Fruit fly (Drosophila melanogaster) whole organism, adult: ENCODE results near the gene PIG-P.

Experiments
- CG11617 ChIP-seq: fragments of 200-800 bp; sonication (Bioruptor generic); optimal IDR thresholded peaks from 2 replicates; lab custom pipeline; 2017; ENCODE audit warnings: mild to moderate bottlenecking, missing biosample characterization, missing genetic modification reagents, missing genetic modification characterization
- CG12768 ChIP-seq: fragments of 200-800 bp; sonication (Bioruptor generic); optimal IDR thresholded peaks from 2 replicates; lab custom pipeline; 2017; ENCODE audit warnings: missing biosample characterization, missing genetic modification characterization, mild to moderate bottlenecking, moderate library complexity, missing genetic modification reagents
- CG14711 ChIP-seq: fragments of 200-800 bp; sonication (Bioruptor generic); optimal IDR thresholded peaks from 2 replicates; lab custom pipeline; 2018; ENCODE audit warnings: missing biosample characterization, mild to moderate bottlenecking, missing genetic modification characterization, moderate library complexity
- CG1620 ChIP-seq: fragments of 200-800 bp; sonication (Bioruptor generic); optimal IDR thresholded peaks from 2 replicates; lab custom pipeline; 2016; ENCODE audit warnings: missing biosample characterization, missing genetic modification characterization
- CG33017 ChIP-seq: fragments of 200-800 bp; sonication (Bioruptor generic); optimal IDR thresholded peaks from 2 replicates; lab custom pipeline; 2018; ENCODE audit warnings: missing biosample characterization, mild to moderate bottlenecking, missing genetic modification characterization, moderate library complexity
- CG5204 ChIP-seq: fragments of 200-800 bp; sonication (Bioruptor generic); optimal IDR thresholded peaks from 2 replicates; lab custom pipeline; 2016; ENCODE audit warnings: missing biosample characterization, missing genetic modification characterization
- CG7045 ChIP-seq: fragments of 200-800 bp; sonication (Bioruptor generic); optimal IDR thresholded peaks from 2 replicates; lab custom pipeline; 2017; ENCODE audit warnings: missing biosample characterization, mild to moderate bottlenecking, missing genetic modification characterization
- CG7101 ChIP-seq: fragments of 200-800 bp; sonication (Bioruptor generic); optimal IDR thresholded peaks from 2 replicates; lab custom pipeline; 2018; ENCODE audit warnings: missing biosample characterization, mild to moderate bottlenecking, missing genetic modification characterization, moderate library complexity
- Clk ChIP-seq: fragments of 200-800 bp; sonication (Bioruptor generic); optimal IDR thresholded peaks from 2 replicates; lab custom pipeline; 2017; ENCODE audit warnings: missing biosample characterization, missing genetic modification characterization
- Crg-1 ChIP-seq: fragments of 200-800 bp; sonication (Bioruptor generic); optimal IDR thresholded peaks from 2 replicates; lab custom pipeline; 2016; ENCODE audit warnings: missing biosample characterization, missing genetic modification characterization
- Hr96 ChIP-seq: fragments of 200-800 bp; sonication (Bioruptor generic); optimal IDR thresholded peaks from 2 replicates; lab custom pipeline; 2016; ENCODE audit warnings: missing biosample characterization, missing genetic modification characterization
- Mnt ChIP-seq: fragments of 200-800 bp; sonication (Bioruptor generic); optimal IDR thresholded peaks from 2 replicates; lab custom pipeline; 2016; ENCODE audit warnings: missing biosample characterization, mild to moderate bottlenecking, missing genetic modification characterization
- bab1 ChIP-seq: fragments of 200-800 bp; sonication (Bioruptor generic); optimal IDR thresholded peaks from 3 replicates; lab custom pipeline; 2019; ENCODE audit warnings: missing biosample characterization, mild to moderate bottlenecking, missing genetic modification characterization, moderate library complexity
- cic ChIP-seq: fragments of 200-800 bp; sonication (Bioruptor generic); optimal IDR thresholded peaks from 2 replicates; lab custom pipeline; 2017; ENCODE audit warnings: missing biosample characterization, mild to moderate bottlenecking, missing genetic modification characterization, moderate library complexity
- cnc ChIP-seq, 2 experiments: fragments of >200 bp; optimal IDR thresholded peaks; 2 replicates each; lab custom pipeline; 2017
- kay ChIP-seq: fragments of 200-800 bp; sonication (Bioruptor generic); peaks from one replicate; lab custom pipeline; 2016; ENCODE audit warnings: missing biosample characterization, missing genetic modification characterization, borderline replicate concordance
- ovo ChIP-seq: fragments of 200-800 bp; sonication (Bioruptor generic); optimal IDR thresholded peaks from 2 replicates; lab custom pipeline; 2016; ENCODE audit warnings: missing biosample characterization, missing genetic modification characterization
- pad ChIP-seq: fragments of 200-800 bp; sonication (Bioruptor generic); optimal IDR thresholded peaks from 3 replicates; lab custom pipeline; 2017; ENCODE audit warnings: missing biosample characterization, missing genetic modification characterization, mild to moderate bottlenecking, moderate library complexity, missing genetic modification reagents
- tj ChIP-seq: fragments of 200-800 bp; sonication (Bioruptor generic); optimal IDR thresholded peaks from 3 replicates; lab custom pipeline; 2017; ENCODE audit warnings: missing biosample characterization, mild to moderate bottlenecking, missing genetic modification characterization, moderate library complexity
- toe ChIP-seq: fragments of 200-800 bp; sonication (Bioruptor generic); optimal IDR thresholded peaks from 2 replicates; lab custom pipeline; 2016; ENCODE audit warnings: missing biosample characterization, missing genetic modification characterization

PIG-P gene

dm6 chr3R:26068135-26068534, 10.1 kb upstream of the PIG-P start:
- no peak for TF ChIP-seq CG14711
- no peak for TF ChIP-seq cnc (optimal IDR thresholded peaks at IDR 0.05; lab: Kevin White, UChicago)
- no peak for TF ChIP-seq CG7045
- TF ChIP-seq Hr96, result no peak
- TF ChIP-seq tj (GFP tag; lab: Kevin White, UChicago), result no peak
- TF ChIP-seq CG33017 (tag; lab: Kevin White, UChicago), result no peak
- TF ChIP-seq ovo (GFP tag; lab: Kevin White, UChicago), result no peak
- no peak for TF ChIP-seq Crg-1 (GFP tag; lab: Kevin White, UChicago)
- no peak for TF ChIP-seq Mnt (GFP tag; lab: Kevin White, UChicago)
- TF ChIP-seq CG5204 (GFP tag; lab: Kevin White, UChicago), result no peak
- TF ChIP-seq toe (GFP tag; lab: Kevin White, UChicago), result no peak
- no peak for TF ChIP-seq cic

- TF ChIP-seq Hr96 (no peak), ovo (GFP tag; lab: Kevin White, UChicago) (no peak), CG14711 (no peak), Clk (GFP tag; lab: Kevin White, UChicago) (no peak), cic (no peak), CG7101 (tag; lab: Kevin White, UChicago) (no peak)
These were observed 6.7 kb upstream of the PIG-P start for dm6 chr3R:26064708-26065107.

dm6 chr3R:26062911-26063310, 4.9 kb upstream of the PIG-P start, which contains the start of gene CG14551:
TSS of gene CG14551 (minus strand) at chr3R:26063011.
- TF ChIP-seq cnc (optimal IDR thresholded peaks at IDR 0.05; lab: Kevin White, UChicago) (no peak), CG11617 (GFP tag; lab: Kevin White, UChicago) (no peak), CG14711 (no peak), Hr96 (no peak), pad (no peak), CG33017 (tag; lab: Kevin White, UChicago) (no peak)

- TF ChIP-seq cnc (optimal IDR thresholded peaks at IDR 0.05; lab: Kevin White, UChicago) (no peak), tj (GFP tag; lab: Kevin White, UChicago) (peak; percentile 80), Crg-1 (GFP tag; lab: Kevin White, UChicago) (peak; percentile 87), Mnt (GFP tag; lab: Kevin White, UChicago) (peak; percentile 89), kay (no peak), CG5204 (GFP tag; lab: Kevin White, UChicago) (no peak), CG11617 (GFP tag; lab: Kevin White, UChicago) (peak; percentile 95), pad (peak; percentile 73), Clk (GFP tag; lab: Kevin White, UChicago) (peak; percentile 50), CG33017 (tag; lab: Kevin White, UChicago) (peak; percentile 87), CG7045 (peak; percentile 91), bab1 (GFP tag; lab: Kevin White, UChicago) (peak; percentile 95), CG7101 (tag; lab: Kevin White, UChicago) (peak; percentile 88), CG1620 (peak; percentile 87), cic (peak; percentile 57), toe (GFP tag; lab: Kevin White, UChicago) (peak; percentile 93), Hr96 (peak; percentile 88), CG14711 (peak; percentile 76), CG12768 (GFP tag; lab: Kevin White, UChicago) (peak; percentile 81), ovo (GFP tag; lab: Kevin White, UChicago) (peak; percentile 72)
These were observed 1.2 kb upstream of the PIG-P start, which contains the start of the genes RpL34a and Trmt61 for dm6 chr3R:26059195-26059594. TSS of gene RpL34a (minus strand) at chr3R:26059267. TSS of gene Trmt61 (plus strand) at chr3R:26059496.

- TF ChIP-seq pad (peak; percentile 24), Mnt (GFP tag; lab: Kevin White, UChicago) (peak; percentile 85), kay (no peak), CG12768 (GFP tag; lab: Kevin White, UChicago) (no peak), Crg-1 (GFP tag; lab: Kevin White, UChicago) (peak; percentile 28), bab1 (GFP tag; lab: Kevin White, UChicago) (peak; percentile 15), CG7045 (no peak), CG33017 (tag; lab: Kevin White, UChicago) (no peak), ovo (GFP tag; lab: Kevin White, UChicago) (peak; percentile 29), CG1620 (peak; percentile 21), CG7101 (tag; lab: Kevin White, UChicago) (peak; percentile 52)
These were observed 1.6 kb downstream of the PIG-P start, which contains the start of the genes Sld5 and CG14543 for dm6 chr3R:26056381-26056780. TSS of gene Sld5 (minus strand) at chr3R:26056547. TSS of gene CG14543 (plus strand) at chr3R:26056630.

- TF ChIP-seq CG14711 (peak; percentile 77), Crg-1 (GFP tag; lab: Kevin White, UChicago) (peak; percentile 95), CG7045 (peak; percentile 68), Clk (GFP tag; lab: Kevin White, UChicago) (peak; percentile 37), Hr96 (peak; percentile 73), CG11617 (GFP tag; lab: Kevin White, UChicago) (peak; percentile 77), ovo (GFP tag; lab: Kevin White, UChicago) (peak; percentile 51), CG33017 (tag; lab: Kevin White, UChicago) (peak; percentile 87), tj (GFP tag; lab: Kevin White, UChicago) (peak; percentile 99), CG5204 (GFP tag; lab: Kevin White, UChicago) (no peak), CG7101 (tag; lab: Kevin White, UChicago) (peak; percentile 94), CG12768 (GFP tag; lab: Kevin White, UChicago) (peak; percentile 87), cic (peak; percentile 84), pad (peak; percentile 84), toe (GFP tag; lab: Kevin White, UChicago) (peak; percentile 56), bab1 (GFP tag; lab: Kevin White, UChicago) (peak; percentile 90), kay (no peak), cnc (optimal IDR thresholded peaks at IDR 0.05; lab: Kevin White, UChicago) (no peak), CG1620 (peak; percentile 82), Mnt (GFP tag; lab: Kevin White, UChicago) (peak; percentile 90)
These were observed 2.8 kb downstream of the PIG-P start, which contains the start of gene Cmpk for dm6 chr3R:26055214-26055632. TSS of gene Cmpk (minus strand) at chr3R:26055438.
